Fruit fly (Drosophila melanogaster): Measurements from ENCODE around the gene CG33339.

Gene CG33339

dm6 chr3R:24318217-24319082, 43.2 kb upstream of the CG33339 start, which contains the start of the genes Nab2 and BRWD3 (continued):
- TF ChIP-seq CG14441 (GFP tag; IDR thresholded peaks at IDR 0.05) (peak; percentile 40; the same call in 1 of the 2 replicates), nmo (GFP tag; optimal IDR thresholded peaks at IDR 0.05) (peak; percentile 70), Mes4 (GFP tag; optimal IDR thresholded peaks at IDR 0.05) (no peak), PHDP (tag; optimal IDR thresholded peaks at IDR 0.05) (no peak), CG3726 (GFP tag; IDR thresholded peaks at IDR 0.05) (no peak), wor (GFP tag; IDR thresholded peaks at IDR 0.05) (no peak), CG9876 (GFP tag; optimal IDR thresholded peaks at IDR 0.05) (no peak), p53 (GFP tag; optimal IDR thresholded peaks at IDR 0.05) (no peak), CG30403 (GFP tag; optimal IDR thresholded peaks at IDR 0.05) (peak; percentile 73), CG11560 (tag; IDR thresholded peaks at IDR 0.05) (peak; percentile 57; the same call in 2 of the 3 replicates), tup (GFP tag; optimal IDR thresholded peaks at IDR 0.05) (no peak), hth (optimal IDR thresholded peaks at IDR 0.05) (no peak), yki (optimal IDR thresholded peaks at IDR 0.05) (no peak), CG17328 (GFP tag; IDR thresholded peaks at IDR 0.05) (peak; percentile 49; the same call in 1 of the 2 replicates), CG10543 (GFP tag; optimal IDR thresholded peaks at IDR 0.05) (peak; percentile 38), ci (GFP tag; IDR thresholded peaks at IDR 0.05) (peak; percentile 55; the same call in 1 of the 3 replicates), CG11247 (GFP tag; IDR thresholded peaks at IDR 0.05) (peak; percentile 34; the same call in 1 of the 2 replicates), CG10321 (GFP tag; IDR thresholded peaks at IDR 0.05) (no peak), CG10274 (GFP tag; optimal IDR thresholded peaks at IDR 0.05) (no peak), Dll (GFP tag; IDR thresholded peaks at IDR 0.05; ENCODE audit: partially characterized antibody) (peak; percentile 67; the same call in 3 of the 4 replicates), YL-1 (GFP tag; optimal IDR thresholded peaks at IDR 0.05) (peak; percentile 37), emc (GFP tag; optimal IDR thresholded peaks at IDR 0.05) (no peak), CTCF (GFP tag; optimal IDR thresholded peaks at IDR 0.05) (no peak), CG12769 (tag; optimal IDR thresholded peaks at IDR 0.05) (no peak), cwo (GFP tag; optimal IDR thresholded peaks at IDR 0.05) (no peak), cg (GFP tag; optimal IDR thresholded peaks at IDR 0.05) (no peak), run (tag; optimal IDR thresholded peaks at IDR 0.05) (no peak), wek (GFP tag; optimal IDR thresholded peaks at IDR 0.05) (peak; percentile 83), CG9797 (GFP tag; optimal IDR thresholded peaks at IDR 0.05) (peak; percentile 4), CG12744 (GFP tag; optimal IDR thresholded peaks at IDR 0.05) (peak; percentile 7), zfh2 (GFP tag; optimal IDR thresholded peaks at IDR 0.05) (peak; percentile 25), HmgD (GFP tag; optimal IDR thresholded peaks at IDR 0.05) (peak; percentile 27), gsb-n (tag; optimal IDR thresholded peaks at IDR 0.05) (no peak), Lpt (GFP tag; optimal IDR thresholded peaks at IDR 0.05) (no peak), zen (tag; optimal IDR thresholded peaks at IDR 0.05) (peak; percentile 28), CG15011 (GFP tag; optimal IDR thresholded peaks at IDR 0.05) (no peak), CG17359 (tag; optimal IDR thresholded peaks at IDR 0.05) (no peak), Ravus (GFP tag; IDR thresholded peaks at IDR 0.05) (no peak), CG31365 (tag; optimal IDR thresholded peaks at IDR 0.05) (no peak), Hsf (GFP tag; optimal IDR thresholded peaks at IDR 0.05) (peak; percentile 61), Antp (GFP tag; optimal IDR thresholded peaks at IDR 0.05) (no peak), Dfd (GFP tag; optimal IDR thresholded peaks at IDR 0.05) (no peak), cato (GFP tag; optimal IDR thresholded peaks at IDR 0.05; ENCODE audit: borderline replicate concordance) (peak; percentile 9), mam (GFP tag; optimal IDR thresholded peaks at IDR 0.05) (peak; percentile 17), CG32532 (GFP tag; IDR thresholded peaks at IDR 0.05) (peak; percentile 49; the same call in 1 of the 2 replicates), Lhr (GFP tag; optimal IDR thresholded peaks at IDR 0.05) (no peak), luna (GFP tag; optimal IDR thresholded peaks at IDR 0.05) (no peak), slp2 (GFP tag; optimal IDR thresholded peaks at IDR 0.05) (no peak)

Measured in whole organism, embryonic.